Fruit fly (Drosophila melanogaster) whole organism, embryonic: ENCODE data around the gene CG8301.

ENCODE experiments used
- CG10543 ChIP-seq: fragments of 200-800 bp; sonication (Bioruptor generic); optimal IDR thresholded peaks from 3 replicates; lab custom pipeline; 2017; ENCODE audit warnings: missing biosample characterization, mild to moderate bottlenecking, missing genetic modification characterization, moderate library complexity
- YL-1 ChIP-seq: fragments of 200-800 bp; sonication (Bioruptor generic); optimal IDR thresholded peaks from 3 replicates; lab custom pipeline; 2017; ENCODE audit warnings: missing biosample characterization, mild to moderate bottlenecking, missing genetic modification characterization

DNA sequence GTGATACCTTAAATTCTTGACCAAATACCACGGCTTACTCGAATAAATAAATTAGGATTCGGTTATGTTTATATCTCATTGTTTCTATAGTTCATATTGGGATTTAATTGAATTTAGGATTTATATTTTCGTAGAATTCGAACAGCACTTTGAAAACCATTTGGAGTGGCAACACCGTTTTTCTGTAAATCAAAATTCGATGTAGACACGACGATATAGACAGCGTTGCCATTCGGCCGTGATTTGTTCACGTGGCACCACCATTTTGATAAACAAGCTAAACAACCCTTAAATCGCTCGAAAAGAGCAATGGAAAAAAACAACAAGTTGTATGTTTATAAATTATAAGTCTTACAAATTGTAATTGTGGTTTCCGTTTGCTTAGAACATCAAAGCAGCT, 47.5 kb downstream of the CG8301 start:
- no peak for TF ChIP-seq CG10543 (GFP tag; lab: Kevin White, UChicago)
- peak; percentile 80 for TF ChIP-seq YL-1 (GFP tag; lab: Kevin White, UChicago)
